Fruit fly (Drosophila melanogaster) whole organism, embryonic: ENCODE data around the gene Arp2.

ENCODE experiments used
- Abd-B ChIP-seq: fragments of 200-800 bp; sonication (Bioruptor generic); optimal IDR thresholded peaks from 2 replicates; lab custom pipeline; 2018; ENCODE audit warnings: missing biosample characterization, mild to moderate bottlenecking, missing genetic modification characterization, moderate library complexity
- Adf1 ChIP-seq: fragments of 200-800 bp; sonication (Bioruptor generic); IDR thresholded peaks from 2 replicates; pipeline ENCODE4 v1.3.6; 2022; ENCODE audit warnings: missing biosample characterization, missing genetic modification characterization
- Atf6 ChIP-seq: fragments of 200-800 bp; sonication (Bioruptor generic); IDR thresholded peaks from 2 replicates; pipeline ENCODE4 v1.3.6; 2022; ENCODE audit warnings: missing biosample characterization, missing genetic modification characterization
- CG10267 ChIP-seq: fragments of 200-800 bp; sonication (Bioruptor generic); optimal IDR thresholded peaks from 2 replicates; lab custom pipeline; 2018; ENCODE audit warnings: missing biosample characterization, mild to moderate bottlenecking, missing genetic modification characterization, moderate library complexity
- CG12155 ChIP-seq: fragments of 200-800 bp; sonication (Bioruptor generic); optimal IDR thresholded peaks from 3 replicates; lab custom pipeline; 2016; ENCODE audit warnings: missing biosample characterization, missing genetic modification characterization
- CG13296 ChIP-seq: fragments of 200-800 bp; sonication (Bioruptor generic); optimal IDR thresholded peaks from 3 replicates; lab custom pipeline; 2018; ENCODE audit warnings: missing biosample characterization, mild to moderate bottlenecking, missing genetic modification characterization
- CG13424 ChIP-seq: fragments of 200-800 bp; sonication (Bioruptor generic); optimal IDR thresholded peaks from 2 replicates; lab custom pipeline; 2019; ENCODE audit warnings: missing biosample characterization, mild to moderate bottlenecking, missing genetic modification characterization, moderate library complexity
- CG13894 ChIP-seq: fragments of 200-800 bp; sonication (Bioruptor generic); optimal IDR thresholded peaks from 3 replicates; lab custom pipeline; 2018; ENCODE audit warnings: missing biosample characterization, mild to moderate bottlenecking, missing genetic modification characterization, moderate library complexity
- CG14965 ChIP-seq: fragments of 200-800 bp; sonication (Bioruptor generic); optimal IDR thresholded peaks from 2 replicates; lab custom pipeline; 2016; ENCODE audit warnings: missing biosample characterization, missing genetic modification characterization, borderline replicate concordance
- CG15269 ChIP-seq: fragments of 200-800 bp; sonication (Bioruptor generic); optimal IDR thresholded peaks from 2 replicates; lab custom pipeline; 2018; ENCODE audit warnings: missing biosample characterization, mild to moderate bottlenecking, missing genetic modification characterization, moderate library complexity
- CG1603 ChIP-seq: fragments of 200-800 bp; sonication (Bioruptor generic); optimal IDR thresholded peaks from 2 replicates; lab custom pipeline; 2019; ENCODE audit warnings: missing biosample characterization, mild to moderate bottlenecking, missing genetic modification characterization, moderate library complexity
- CG17328 ChIP-seq: fragments of 200-800 bp; sonication (Bioruptor generic); IDR thresholded peaks from 2 replicates; pipeline ENCODE4 v1.3.6; 2022; ENCODE audit warnings: missing biosample characterization, missing genetic modification characterization
- CG17359 ChIP-seq: fragments of 200-800 bp; sonication (Bioruptor generic); optimal IDR thresholded peaks from 3 replicates; lab custom pipeline; 2018; ENCODE audit warnings: missing biosample characterization, mild to moderate bottlenecking, missing genetic modification characterization, moderate library complexity
- CG17361 ChIP-seq: fragments of 200-800 bp; sonication (Bioruptor generic); IDR thresholded peaks from 3 replicates; pipeline ENCODE4 v1.3.6; 2022; ENCODE audit warnings: missing biosample characterization, missing genetic modification characterization
- CG18262 ChIP-seq: fragments of 200-800 bp; optimal IDR thresholded peaks from 3 replicates; lab custom pipeline; 2019; ENCODE audit warnings: missing biosample characterization, mild to moderate bottlenecking, missing genetic modification characterization, moderate library complexity
- CG2120 ChIP-seq: fragments of 200-800 bp; sonication (Bioruptor generic); optimal IDR thresholded peaks from 3 replicates; lab custom pipeline; 2016; ENCODE audit warnings: missing biosample characterization, missing genetic modification characterization
- CG30403 ChIP-seq: fragments of 200-800 bp; sonication (Bioruptor generic); optimal IDR thresholded peaks from 3 replicates; lab custom pipeline; 2016; ENCODE audit warnings: missing biosample characterization, missing genetic modification characterization
- CG32532 ChIP-seq: fragments of 200-800 bp; sonication (Bioruptor generic); IDR thresholded peaks from 2 replicates; pipeline ENCODE4 v1.3.6; 2022; ENCODE audit warnings: missing biosample characterization, missing genetic modification characterization
- CG34376 ChIP-seq: fragments of 200-800 bp; sonication (Bioruptor generic); optimal IDR thresholded peaks from 2 replicates; lab custom pipeline; 2018; ENCODE audit warnings: missing biosample characterization, mild to moderate bottlenecking, missing genetic modification characterization
- CG7839 ChIP-seq: fragments of 200-800 bp; sonication (Bioruptor generic); optimal IDR thresholded peaks from 3 replicates; lab custom pipeline; 2018; ENCODE audit warnings: missing biosample characterization, mild to moderate bottlenecking, missing genetic modification characterization, moderate library complexity
- CG9609 ChIP-seq: fragments of 200-800 bp; sonication (Bioruptor generic); optimal IDR thresholded peaks from 3 replicates; lab custom pipeline; 2016; ENCODE audit warnings: missing biosample characterization, missing genetic modification characterization
- CG9932 ChIP-seq: fragments of 200-800 bp; sonication (Bioruptor generic); IDR thresholded peaks from 2 replicates; pipeline ENCODE4 v1.3.6; 2022; ENCODE audit warnings: missing biosample characterization, missing genetic modification characterization
- CoRest ChIP-seq: fragments of 200-800 bp; sonication (Bioruptor generic); optimal IDR thresholded peaks from 3 replicates; lab custom pipeline; 2018; ENCODE audit warnings: missing biosample characterization, mild to moderate bottlenecking, missing genetic modification characterization, moderate library complexity
- Fer1 ChIP-seq: fragments of 200-800 bp; sonication (Bioruptor generic); optimal IDR thresholded peaks from 2 replicates; lab custom pipeline; 2017; ENCODE audit warnings: missing biosample characterization, mild to moderate bottlenecking, missing genetic modification characterization
- Hmr ChIP-seq: fragments of 200-800 bp; sonication (Bioruptor generic); optimal IDR thresholded peaks from 3 replicates; lab custom pipeline; 2017; ENCODE audit warnings: mild to moderate bottlenecking, missing biosample characterization, missing genetic modification reagents, missing genetic modification characterization
- Hmx ChIP-seq: fragments of 200-800 bp; sonication (Bioruptor generic); optimal IDR thresholded peaks from 2 replicates; lab custom pipeline; 2016; ENCODE audit warnings: missing biosample characterization, missing genetic modification characterization
- Hr51 ChIP-seq, 2 experiments: fragments of 200-800 bp; sonication (Bioruptor generic); optimal IDR thresholded peaks; 2 replicates in 1 of 2; 3 replicates in 1 of 2; lab custom pipeline; 2016 to 2018; ENCODE audit warnings: missing biosample characterization in 2 of 2, missing genetic modification characterization in 2 of 2, mild to moderate bottlenecking in 1 of 2, moderate library complexity in 1 of 2
- Hsf ChIP-seq: fragments of 200-800 bp; sonication (Bioruptor generic); optimal IDR thresholded peaks from 3 replicates; lab custom pipeline; 2016; ENCODE audit warnings: missing biosample characterization, missing genetic modification characterization
- Meics ChIP-seq: fragments of 200-800 bp; sonication (Bioruptor generic); optimal IDR thresholded peaks from 2 replicates; lab custom pipeline; 2017; ENCODE audit warnings: missing biosample characterization, mild to moderate bottlenecking, missing genetic modification characterization
- NC2α ChIP-seq: fragments of 200-800 bp; sonication (Bioruptor generic); optimal IDR thresholded peaks from 2 replicates; lab custom pipeline; 2016; ENCODE audit warnings: missing biosample characterization, missing genetic modification characterization
- Oli ChIP-seq: fragments of 200-800 bp; sonication (Bioruptor generic); optimal IDR thresholded peaks from 2 replicates; lab custom pipeline; 2018; ENCODE audit warnings: missing biosample characterization, mild to moderate bottlenecking, missing genetic modification characterization, moderate library complexity
- Poxn ChIP-seq: fragments of 200-800 bp; sonication (Bioruptor generic); IDR thresholded peaks from 2 replicates; pipeline ENCODE4 v1.3.6; 2022; ENCODE audit warnings: missing biosample characterization, missing genetic modification characterization
- Rfx ChIP-seq: fragments of 200-800 bp; sonication (Bioruptor generic); IDR thresholded peaks from 2 replicates; pipeline ENCODE4 v1.3.6; 2022; ENCODE audit warnings: missing biosample characterization, missing genetic modification characterization
- Sox100B ChIP-seq: fragments of 200-800 bp; sonication (Bioruptor generic); optimal IDR thresholded peaks from 3 replicates; lab custom pipeline; 2018; ENCODE audit warnings: missing biosample characterization, mild to moderate bottlenecking, missing genetic modification characterization
- Ssrp ChIP-seq: fragments of 200-800 bp; sonication (Bioruptor generic); optimal IDR thresholded peaks from 2 replicates; lab custom pipeline; 2018; ENCODE audit warnings: missing biosample characterization, mild to moderate bottlenecking, missing genetic modification characterization, moderate library complexity
- cwo ChIP-seq: fragments of 200-800 bp; sonication (Bioruptor generic); optimal IDR thresholded peaks from 3 replicates; lab custom pipeline; 2017; ENCODE audit warnings: missing biosample characterization, missing genetic modification characterization, mild to moderate bottlenecking, moderate library complexity, missing genetic modification reagents
- dmrt99B ChIP-seq: fragments of 200-800 bp; sonication (Bioruptor generic); optimal IDR thresholded peaks from 2 replicates; lab custom pipeline; 2018; ENCODE audit warnings: missing biosample characterization, mild to moderate bottlenecking, missing genetic modification characterization, moderate library complexity
- dysf ChIP-seq: fragments of 200-800 bp; sonication (Bioruptor generic); IDR thresholded peaks from 3 replicates; pipeline ENCODE4 v1.3.6; 2022; ENCODE audit warnings: missing biosample characterization, missing genetic modification characterization
- gem ChIP-seq: fragments of 200-800 bp; sonication (Bioruptor generic); optimal IDR thresholded peaks from 2 replicates; lab custom pipeline; 2019; ENCODE audit warnings: missing biosample characterization, mild to moderate bottlenecking, missing genetic modification characterization, moderate library complexity
- gfzf ChIP-seq: fragments of 200-800 bp; sonication (Bioruptor generic); optimal IDR thresholded peaks from 2 replicates; lab custom pipeline; 2016; ENCODE audit warnings: missing biosample characterization, mild to moderate bottlenecking, missing genetic modification characterization, moderate library complexity
- grau ChIP-seq: fragments of 200-800 bp; optimal IDR thresholded peaks from 3 replicates; lab custom pipeline; 2019; ENCODE audit warnings: missing biosample characterization, mild to moderate bottlenecking, missing genetic modification characterization, moderate library complexity
- gro ChIP-seq: fragments of 200-800 bp; sonication (Bioruptor generic); optimal IDR thresholded peaks from 2 replicates; lab custom pipeline; 2016; ENCODE audit warnings: missing biosample characterization, missing genetic modification characterization
- hkb ChIP-seq, 2 experiments: fragments of 200-800 bp in 1 of 2; fragments of >200 bp in 1 of 2; sonication (Bioruptor generic) in 1 of 2; IDR thresholded peaks in 1 of 2; optimal IDR thresholded peaks in 1 of 2; 2 replicates each; pipeline versions ENCODE4 v1.3.6 to Lab custom; 2017 to 2022; ENCODE audit warnings: missing biosample characterization in 1 of 2, missing genetic modification characterization in 1 of 2
- ranshi ChIP-seq: fragments of 200-800 bp; sonication (Bioruptor generic); IDR thresholded peaks from 2 replicates; pipeline ENCODE4 v1.3.6; 2022; ENCODE audit warnings: missing biosample characterization, missing genetic modification characterization
- shn ChIP-seq: fragments of 200-800 bp; sonication (Bioruptor generic); optimal IDR thresholded peaks from 3 replicates; lab custom pipeline; 2016; ENCODE audit warnings: missing biosample characterization, missing genetic modification characterization
- sqz ChIP-seq: fragments of 200-800 bp; sonication (Bioruptor generic); optimal IDR thresholded peaks from 3 replicates; lab custom pipeline; 2018; ENCODE audit warnings: missing biosample characterization, mild to moderate bottlenecking, missing genetic modification characterization
- ssp ChIP-seq: fragments of 200-800 bp; sonication (Bioruptor generic); IDR thresholded peaks from 2 replicates; pipeline ENCODE4 v1.3.6; 2022; ENCODE audit warnings: missing biosample characterization, missing genetic modification characterization
- vvl ChIP-seq: fragments of 200-800 bp; sonication (Bioruptor generic); IDR thresholded peaks from 2 replicates; pipeline ENCODE4 v1.3.6; 2022; ENCODE audit warnings: missing biosample characterization, missing genetic modification characterization
- zf30C ChIP-seq: fragments of 200-800 bp; sonication (Bioruptor generic); optimal IDR thresholded peaks from 3 replicates; lab custom pipeline; 2018; ENCODE audit warnings: missing biosample characterization, mild to moderate bottlenecking, missing genetic modification characterization

Arp2 gene

dm6 chrX:16585569-16585968 is 31.8 kb upstream of the Arp2 start (continued):
- TF ChIP-seq CG12155 (GFP tag; lab: Kevin White, UChicago), result peak; percentile 0
- TF ChIP-seq CG30403 (GFP tag; lab: Kevin White, UChicago), result peak; percentile 21
- TF ChIP-seq Abd-B (GFP tag; lab: Kevin White, UChicago), result no peak
- peak; percentile 50 for TF ChIP-seq sqz
- TF ChIP-seq CG2120 (GFP tag; lab: Kevin White, UChicago), result peak; percentile 43
- no peak for TF ChIP-seq NC2α (GFP tag; lab: Kevin White, UChicago)
- peak; percentile 5 for TF ChIP-seq CG13296 (GFP tag; lab: Kevin White, UChicago)
- TF ChIP-seq dmrt99B (tag; lab: Kevin White, UChicago), result peak; percentile 45
- TF ChIP-seq hkb (optimal IDR thresholded peaks at IDR 0.05; lab: Kevin White, UChicago), result no peak
- TF ChIP-seq hkb (GFP tag; IDR thresholded peaks at IDR 0.05; lab: Robert Waterston, UW), result peak; percentile 45
- peak; percentile 49 for TF ChIP-seq Hmr
- peak; percentile 39 for TF ChIP-seq grau (tag; lab: Kevin White, UChicago)
- TF ChIP-seq CG9609 (GFP tag; lab: Kevin White, UChicago), result no peak
- 0 out of 2 replicates have a peak, but pooled peaks have one; percentile 12 for TF ChIP-seq Atf6 (GFP tag; lab: Robert Waterston, UW)
- TF ChIP-seq Rfx (GFP tag; lab: Robert Waterston, UW), result 0 out of 2 replicates have a peak, but pooled peaks have one; percentile 5
- TF ChIP-seq Poxn (GFP tag; lab: Robert Waterston, UW), result no peak
- TF ChIP-seq Adf1 (GFP tag; lab: Robert Waterston, UW), result peak; percentile 74
- peak; percentile 45 for TF ChIP-seq Meics (GFP tag; lab: Kevin White, UChicago)
- TF ChIP-seq Fer1, result peak; percentile 51
- peak; percentile 55; the same call in 1 of the 2 replicates for TF ChIP-seq CG32532
- TF ChIP-seq zf30C (GFP tag; lab: Kevin White, UChicago), result peak; percentile 25
- TF ChIP-seq ssp (GFP tag; lab: Robert Waterston, UW), result no peak
- TF ChIP-seq Sox100B (GFP tag; lab: Kevin White, UChicago), result peak; percentile 17
- TF ChIP-seq Hmx (GFP tag; lab: Kevin White, UChicago), result no peak
- TF ChIP-seq shn (GFP tag; lab: Kevin White, UChicago), result no peak
- TF ChIP-seq CG17361 (GFP tag; lab: Robert Waterston, UW), result 0 out of 3 replicates have a peak, but pooled peaks have one; percentile 35
- TF ChIP-seq CG1603 (tag; lab: Kevin White, UChicago), result no peak
- TF ChIP-seq Hsf (GFP tag; lab: Kevin White, UChicago), result peak; percentile 2
- TF ChIP-seq Hr51 (GFP tag; optimal IDR thresholded peaks at IDR 0.05; lab: Kevin White, UChicago), result peak in 1 of 2 experiments; percentile 53
- TF ChIP-seq CG13424, result peak; percentile 25
- peak; percentile 35 for TF ChIP-seq Oli
- TF ChIP-seq gfzf (GFP tag; lab: Kevin White, UChicago), result no peak
- TF ChIP-seq gem, result peak; percentile 49
- TF ChIP-seq cwo (GFP tag; lab: Kevin White, UChicago), result peak; percentile 19
- TF ChIP-seq CG18262 (tag; lab: Kevin White, UChicago), result peak; percentile 9
- peak; percentile 52; the same call in 2 of the 3 replicates for TF ChIP-seq dysf (GFP tag; lab: Robert Waterston, UW)
- TF ChIP-seq CG9932 (GFP tag; lab: Robert Waterston, UW), result peak; percentile 36; the same call in 1 of the 2 replicates
- peak; percentile 11 for TF ChIP-seq CG13894 (tag; lab: Kevin White, UChicago)
- peak; percentile 43 for TF ChIP-seq CG15269
- TF ChIP-seq CG17328, result no peak
- TF ChIP-seq CG10267 (tag; lab: Kevin White, UChicago), result peak; percentile 1
- TF ChIP-seq gro (GFP tag; lab: Kevin White, UChicago), result no peak
- TF ChIP-seq CG34376 (GFP tag; lab: Kevin White, UChicago), result peak; percentile 19
- peak; percentile 49 for TF ChIP-seq CG7839
- TF ChIP-seq vvl, result 0 out of 2 replicates have a peak, but pooled peaks have one; percentile 13
- TF ChIP-seq CG17359 (tag; lab: Kevin White, UChicago), result peak; percentile 20
- peak; percentile 24 for TF ChIP-seq CoRest (tag; lab: Kevin White, UChicago)
- no peak for TF ChIP-seq ranshi (GFP tag; lab: Robert Waterston, UW)
- TF ChIP-seq CG14965 (GFP tag; lab: Kevin White, UChicago), result no peak
- TF ChIP-seq Ssrp (tag; lab: Kevin White, UChicago), result no peak
